Fruit fly (Drosophila melanogaster) whole organism, prepupa: ENCODE data around the gene CG33270.
A peak's percentile ranks its signal among the peaks of the same experiment; 100 is the strongest.

Source experiments
- Blimp-1 ChIP-seq: fragments of 200-800 bp; sonication (Bioruptor generic); optimal IDR thresholded peaks from 3 replicates; lab custom pipeline; 2017; ENCODE audit warnings: missing biosample characterization, missing genetic modification characterization, mild to moderate bottlenecking, moderate library complexity, missing genetic modification reagents
- CG10631 ChIP-seq: fragments of 200-800 bp; sonication (Bioruptor generic); optimal IDR thresholded peaks from 2 replicates; lab custom pipeline; 2016; ENCODE audit warnings: missing biosample characterization, missing genetic modification characterization
- CG10669 ChIP-seq: fragments of 200-800 bp; sonication (Bioruptor generic); optimal IDR thresholded peaks from 3 replicates; lab custom pipeline; 2018; ENCODE audit warnings: missing biosample characterization, mild to moderate bottlenecking, missing genetic modification characterization, moderate library complexity
- CG11294 ChIP-seq: fragments of 200-800 bp; sonication (Bioruptor generic); IDR thresholded peaks from 2 replicates; pipeline ENCODE4 v1.3.6; 2022; ENCODE audit warnings: missing biosample characterization, missing genetic modification characterization
- CG11762 ChIP-seq: fragments of 200-800 bp; sonication (Bioruptor generic); optimal IDR thresholded peaks from 3 replicates; lab custom pipeline; 2016; ENCODE audit warnings: missing biosample characterization, missing genetic modification characterization; ENCODE audit not compliant: insufficient read depth
- CG11902 ChIP-seq: fragments of 200-800 bp; sonication (Bioruptor generic); optimal IDR thresholded peaks from 3 replicates; lab custom pipeline; 2016; ENCODE audit warnings: missing biosample characterization, missing genetic modification characterization
- CG15336 ChIP-seq: fragments of 200-800 bp; sonication (Bioruptor generic); IDR thresholded peaks from 2 replicates; pipeline ENCODE4 v1.3.6; 2022; ENCODE audit warnings: missing biosample characterization, missing genetic modification characterization
- CG1621 ChIP-seq: fragments of 200-800 bp; sonication (Bioruptor generic); optimal IDR thresholded peaks from 3 replicates; lab custom pipeline; 2018; ENCODE audit warnings: missing biosample characterization, mild to moderate bottlenecking, missing genetic modification characterization
- CG16779 ChIP-seq: fragments of 200-800 bp; sonication (Bioruptor generic); optimal IDR thresholded peaks from 3 replicates; lab custom pipeline; 2017; ENCODE audit warnings: missing biosample characterization, mild to moderate bottlenecking, missing genetic modification characterization
- CG3032 ChIP-seq: fragments of 200-800 bp; optimal IDR thresholded peaks from 2 replicates; lab custom pipeline; 2019; ENCODE audit warnings: missing biosample characterization, mild to moderate bottlenecking, missing genetic modification characterization, moderate library complexity
- CG31627 ChIP-seq: fragments of 200-800 bp; sonication (Bioruptor generic); optimal IDR thresholded peaks from 3 replicates; lab custom pipeline; 2016; ENCODE audit warnings: missing biosample characterization, missing genetic modification characterization
- CG32006 ChIP-seq: fragments of 200-800 bp; sonication (Bioruptor generic); optimal IDR thresholded peaks from 3 replicates; lab custom pipeline; 2017; ENCODE audit warnings: missing biosample characterization, mild to moderate bottlenecking, missing genetic modification characterization
- CG34406 ChIP-seq: fragments of 200-800 bp; sonication (Bioruptor generic); optimal IDR thresholded peaks from 3 replicates; lab custom pipeline; 2016; ENCODE audit warnings: missing biosample characterization, missing genetic modification characterization
- CG3919 ChIP-seq: fragments of 200-800 bp; sonication (Bioruptor generic); optimal IDR thresholded peaks from 3 replicates; lab custom pipeline; 2016; ENCODE audit warnings: missing biosample characterization, missing genetic modification characterization
- CG4318 ChIP-seq: fragments of 200-800 bp; sonication (Bioruptor generic); optimal IDR thresholded peaks from 3 replicates; lab custom pipeline; 2017; ENCODE audit warnings: missing biosample characterization, mild to moderate bottlenecking, missing genetic modification characterization
- CG6276 ChIP-seq: fragments of 200-800 bp; sonication (Bioruptor generic); optimal IDR thresholded peaks from 2 replicates; lab custom pipeline; 2017; ENCODE audit warnings: missing biosample characterization, mild to moderate bottlenecking, missing genetic modification characterization
- CG6792 ChIP-seq: fragments of 200-800 bp; sonication (Bioruptor generic); optimal IDR thresholded peaks from 3 replicates; lab custom pipeline; 2016; ENCODE audit warnings: missing biosample characterization, missing genetic modification characterization
- CG6808 ChIP-seq: fragments of 200-800 bp; sonication (Bioruptor generic); optimal IDR thresholded peaks from 3 replicates; lab custom pipeline; 2017; ENCODE audit warnings: missing biosample characterization, missing genetic modification characterization, mild to moderate bottlenecking, moderate library complexity, missing genetic modification reagents
- CG6854 ChIP-seq: fragments of 200-800 bp; sonication (Bioruptor generic); optimal IDR thresholded peaks from 2 replicates; lab custom pipeline; 2017; ENCODE audit warnings: missing biosample characterization, mild to moderate bottlenecking, missing genetic modification characterization
- CG7368 ChIP-seq: fragments of 200-800 bp; sonication (Bioruptor generic); optimal IDR thresholded peaks from 3 replicates; lab custom pipeline; 2016; ENCODE audit warnings: missing biosample characterization, missing genetic modification characterization
- CG8319 ChIP-seq: fragments of 200-800 bp; sonication (Bioruptor generic); optimal IDR thresholded peaks from 3 replicates; lab custom pipeline; 2016; ENCODE audit warnings: missing biosample characterization, missing genetic modification characterization
- CG8632 ChIP-seq: fragments of 200-800 bp; sonication (Bioruptor generic); optimal IDR thresholded peaks from 3 replicates; lab custom pipeline; 2016; ENCODE audit warnings: missing biosample characterization, missing genetic modification characterization
- Eip75B ChIP-seq: fragments of 200-800 bp; sonication (Bioruptor generic); optimal IDR thresholded peaks from 3 replicates; lab custom pipeline; 2016; ENCODE audit warnings: missing biosample characterization, missing genetic modification characterization
- Eip78C ChIP-seq: fragments of 200-800 bp; sonication (Bioruptor generic); peaks from one replicate; lab custom pipeline; 2016; ENCODE audit warnings: missing biosample characterization, missing genetic modification characterization
- Eip93F ChIP-seq: fragments of 200-800 bp; sonication (Bioruptor generic); optimal IDR thresholded peaks from 2 replicates; lab custom pipeline; 2016; ENCODE audit warnings: missing biosample characterization, mild to moderate bottlenecking, missing genetic modification characterization
- Ets21C ChIP-seq: fragments of 200-800 bp; sonication (Bioruptor generic); optimal IDR thresholded peaks from 3 replicates; lab custom pipeline; 2016; ENCODE audit warnings: missing biosample characterization, missing genetic modification characterization
- Ets96B ChIP-seq: fragments of 200-800 bp; optimal IDR thresholded peaks from 2 replicates; lab custom pipeline; 2019; ENCODE audit warnings: missing biosample characterization, mild to moderate bottlenecking, missing genetic modification characterization, moderate library complexity
- Gug ChIP-seq: fragments of 200-800 bp; sonication (Bioruptor generic); IDR thresholded peaks from 2 replicates; pipeline ENCODE4 v1.3.6; 2022; ENCODE audit warnings: missing biosample characterization, missing genetic modification characterization
- Hr38 ChIP-seq: sonication (Bioruptor generic); optimal IDR thresholded peaks from 2 replicates; lab custom pipeline; 2016; ENCODE audit warnings: missing biosample characterization, missing genetic modification characterization
- Hr4 ChIP-seq: fragments of 200-800 bp; sonication (Bioruptor generic); optimal IDR thresholded peaks from 3 replicates; lab custom pipeline; 2016; ENCODE audit warnings: missing biosample characterization, missing genetic modification characterization
- Lpt ChIP-seq: fragments of 200-800 bp; sonication (Bioruptor generic); optimal IDR thresholded peaks from 3 replicates; lab custom pipeline; 2016; ENCODE audit warnings: missing biosample characterization, missing genetic modification characterization
- Met ChIP-seq: fragments of 200-800 bp; sonication (Bioruptor generic); optimal IDR thresholded peaks from 3 replicates; lab custom pipeline; 2016; ENCODE audit warnings: missing biosample characterization, missing genetic modification characterization
- OdsH ChIP-seq: fragments of 200-800 bp; sonication (Bioruptor generic); optimal IDR thresholded peaks from 3 replicates; lab custom pipeline; 2016; ENCODE audit warnings: missing biosample characterization, missing genetic modification characterization
- Smox ChIP-seq: fragments of 200-800 bp; sonication (Bioruptor generic); optimal IDR thresholded peaks from 3 replicates; lab custom pipeline; 2016; ENCODE audit warnings: missing biosample characterization, missing genetic modification characterization
- Sox14 ChIP-seq: fragments of 200-800 bp; sonication (Bioruptor generic); optimal IDR thresholded peaks from 3 replicates; lab custom pipeline; 2016; ENCODE audit warnings: missing biosample characterization, missing genetic modification characterization
- Sox15 ChIP-seq: fragments of 200-800 bp; sonication (Bioruptor generic); optimal IDR thresholded peaks from 3 replicates; lab custom pipeline; 2016; ENCODE audit warnings: missing biosample characterization, missing genetic modification characterization
- acj6 ChIP-seq: fragments of 200-800 bp; sonication (Bioruptor generic); optimal IDR thresholded peaks from 3 replicates; lab custom pipeline; 2016; ENCODE audit warnings: missing biosample characterization, missing genetic modification characterization
- dac ChIP-seq: fragments of 200-800 bp; sonication (Bioruptor generic); optimal IDR thresholded peaks from 2 replicates; lab custom pipeline; 2017; ENCODE audit warnings: missing biosample characterization, mild to moderate bottlenecking, missing genetic modification characterization
- dsx ChIP-seq: fragments of 200-800 bp; optimal IDR thresholded peaks from 3 replicates; lab custom pipeline; 2019; ENCODE audit warnings: missing biosample characterization, mild to moderate bottlenecking, missing genetic modification characterization, moderate library complexity; ENCODE audit not compliant: poor library complexity, severe bottlenecking
- eg ChIP-seq: fragments of 200-800 bp; sonication (Bioruptor generic); IDR thresholded peaks from 3 replicates; pipeline ENCODE4 v1.3.6; 2022; ENCODE audit warnings: missing biosample characterization, missing genetic modification characterization
- esn ChIP-seq: fragments of 200-800 bp; sonication (Bioruptor generic); optimal IDR thresholded peaks from 2 replicates; lab custom pipeline; 2016; ENCODE audit warnings: missing biosample characterization, mild to moderate bottlenecking, missing genetic modification characterization, moderate library complexity
- fkh ChIP-seq: fragments of 200-800 bp; sonication (Bioruptor generic); optimal IDR thresholded peaks from 3 replicates; lab custom pipeline; 2017; ENCODE audit warnings: missing biosample characterization, mild to moderate bottlenecking, missing genetic modification characterization, moderate library complexity
- lz ChIP-seq: fragments of 200-800 bp; sonication (Bioruptor generic); optimal IDR thresholded peaks from 3 replicates; lab custom pipeline; 2016; ENCODE audit warnings: missing biosample characterization, missing genetic modification characterization
- net ChIP-seq: fragments of 200-800 bp; sonication (Bioruptor generic); optimal IDR thresholded peaks from 3 replicates; lab custom pipeline; 2016; ENCODE audit warnings: missing biosample characterization, missing genetic modification characterization
- salr ChIP-seq, 2 experiments: fragments of 200-800 bp; sonication (Bioruptor generic); optimal IDR thresholded peaks; 3 replicates each; lab custom pipeline; 2016 to 2018; ENCODE audit warnings: missing biosample characterization in 2 of 2, missing genetic modification characterization in 2 of 2, mild to moderate bottlenecking in 1 of 2
- spab ChIP-seq: fragments of 200-800 bp; sonication (Bioruptor generic); optimal IDR thresholded peaks from 2 replicates; lab custom pipeline; 2017; ENCODE audit warnings: missing biosample characterization, mild to moderate bottlenecking, missing genetic modification characterization, missing genetic modification reagents
- ss ChIP-seq, 2 experiments: fragments of 200-800 bp; sonication (Bioruptor generic); optimal IDR thresholded peaks; 2 replicates in 1 of 2; 3 replicates in 1 of 2; lab custom pipeline; 2017 to 2018; ENCODE audit warnings: mild to moderate bottlenecking in 2 of 2, missing biosample characterization in 2 of 2, missing genetic modification characterization in 2 of 2, moderate library complexity in 1 of 2
- svp ChIP-seq: fragments of 200-800 bp; sonication (Bioruptor generic); peaks from one replicate; lab custom pipeline; 2016; ENCODE audit warnings: missing biosample characterization, missing genetic modification characterization
- topi ChIP-seq: fragments of 200-800 bp; sonication (Bioruptor generic); optimal IDR thresholded peaks from 3 replicates; lab custom pipeline; 2016; ENCODE audit warnings: missing biosample characterization, missing genetic modification characterization
- vri ChIP-seq: fragments of 200-800 bp; sonication (Bioruptor generic); optimal IDR thresholded peaks from 3 replicates; lab custom pipeline; 2016; ENCODE audit warnings: missing biosample characterization, mild to moderate bottlenecking, missing genetic modification characterization

The CG33270 gene

DNA sequence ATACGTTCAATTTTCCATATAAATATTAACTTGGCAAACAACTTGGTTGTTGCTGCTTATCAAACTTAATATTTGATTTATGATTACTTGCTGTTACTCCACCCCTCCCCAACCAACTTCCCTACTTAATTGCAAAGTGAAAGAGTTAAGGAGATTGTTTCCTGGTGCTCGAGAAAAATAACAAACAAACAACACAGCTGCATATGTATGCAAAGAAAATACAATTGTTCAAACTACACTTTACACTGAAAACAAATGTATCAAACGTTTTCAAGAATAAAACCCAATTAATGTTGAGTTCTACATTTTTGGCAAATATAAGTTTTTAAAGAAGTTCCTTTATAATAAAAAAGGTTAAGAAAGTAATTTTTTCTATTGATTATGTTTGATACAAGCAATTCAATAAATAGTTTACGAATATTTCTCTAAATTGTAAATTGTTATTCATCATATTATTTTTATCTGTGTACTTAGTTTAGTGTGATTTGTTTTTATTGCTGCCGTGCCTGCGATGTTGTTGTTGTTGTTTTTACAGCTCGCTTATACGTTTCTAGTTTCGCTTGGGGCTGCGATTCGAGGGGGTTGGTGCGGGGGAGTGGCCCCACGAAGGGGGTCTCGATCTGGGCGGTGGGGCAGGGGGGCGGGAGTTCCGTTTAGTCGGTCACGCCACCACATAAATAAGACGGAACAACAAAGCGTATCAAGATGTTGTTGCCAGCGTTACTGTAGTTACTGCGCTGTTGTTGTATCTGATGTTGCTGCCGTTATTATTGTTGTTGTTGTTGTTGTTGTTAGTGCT, 22.6 kb downstream of the CG33270 start:
- TF ChIP-seq Ets96B (tag; lab: Kevin White, UChicago): peak; percentile 64
- TF ChIP-seq CG6808 (GFP tag; lab: Kevin White, UChicago): peak; percentile 54
- TF ChIP-seq Blimp-1 (GFP tag; lab: Kevin White, UChicago): no peak
- TF ChIP-seq CG10631: peak; percentile 37
- no peak for TF ChIP-seq CG6854 (GFP tag; lab: Kevin White, UChicago)
- no peak for TF ChIP-seq CG31627 (GFP tag; lab: Kevin White, UChicago)
- peak; percentile 33 for TF ChIP-seq CG11762 (GFP tag; lab: Kevin White, UChicago)
- no peak for TF ChIP-seq CG6792 (GFP tag; lab: Kevin White, UChicago)
- TF ChIP-seq OdsH (GFP tag; lab: Kevin White, UChicago): peak; percentile 59
- no peak for TF ChIP-seq vri (GFP tag; lab: Kevin White, UChicago)
- peak; percentile 48 for TF ChIP-seq spab (GFP tag; lab: Kevin White, UChicago)
- peak; percentile 80 for TF ChIP-seq fkh (GFP tag; lab: Kevin White, UChicago)
- peak; percentile 82 for TF ChIP-seq eg (GFP tag; lab: Robert Waterston, UW)
- TF ChIP-seq CG4318 (GFP tag; lab: Kevin White, UChicago): peak; percentile 67
- peak; percentile 51 for TF ChIP-seq CG8632
- TF ChIP-seq Smox (GFP tag; lab: Kevin White, UChicago): no peak
- peak; percentile 65 to 91 for TF ChIP-seq ss (GFP tag; optimal IDR thresholded peaks at IDR 0.05; lab: Kevin White, UChicago)
- no peak for TF ChIP-seq CG8319 (GFP tag; lab: Kevin White, UChicago)
- TF ChIP-seq Lpt (GFP tag; lab: Kevin White, UChicago): peak; percentile 68
- no peak for TF ChIP-seq lz (GFP tag; lab: Kevin White, UChicago)
- TF ChIP-seq CG1621 (tag; lab: Kevin White, UChicago): peak; percentile 37
- TF ChIP-seq CG3032 (tag; lab: Kevin White, UChicago): peak; percentile 49
- TF ChIP-seq CG6276 (GFP tag; lab: Kevin White, UChicago): peak; percentile 63
- peak; percentile 80 for TF ChIP-seq Hr4
- TF ChIP-seq Sox14 (GFP tag; lab: Kevin White, UChicago): no peak
- no peak for TF ChIP-seq Eip93F
- peak; percentile 91 for TF ChIP-seq CG15336
- peak; percentile 53 for TF ChIP-seq CG10669 (GFP tag; lab: Kevin White, UChicago)
- no peak for TF ChIP-seq Met (GFP tag; lab: Kevin White, UChicago)
- TF ChIP-seq Ets21C (GFP tag; lab: Kevin White, UChicago): no peak
- TF ChIP-seq esn: no peak
- TF ChIP-seq dsx: peak; percentile 60
- TF ChIP-seq CG7368 (GFP tag; lab: Kevin White, UChicago): peak; percentile 17
- peak; percentile 23 for TF ChIP-seq acj6 (GFP tag; lab: Kevin White, UChicago)
- peak; percentile 57 for TF ChIP-seq net (GFP tag; lab: Kevin White, UChicago)
- TF ChIP-seq CG11902 (GFP tag; lab: Kevin White, UChicago): no peak
- TF ChIP-seq Gug (GFP tag; lab: Robert Waterston, UW): no peak; the same call in none of the 2 replicates
- no peak; the same call in 1 of the 2 replicates for TF ChIP-seq CG11294 (GFP tag; lab: Robert Waterston, UW)
- TF ChIP-seq CG32006 (GFP tag; lab: Kevin White, UChicago): peak; percentile 81
- TF ChIP-seq dac (GFP tag; lab: Kevin White, UChicago): no peak
- TF ChIP-seq svp (GFP tag; lab: Kevin White, UChicago): no peak
- peak; percentile 43 for TF ChIP-seq CG34406
- TF ChIP-seq Eip75B (GFP tag; lab: Kevin White, UChicago): peak; percentile 28
- peak; percentile 88 for TF ChIP-seq Eip78C
- TF ChIP-seq CG3919 (GFP tag; lab: Kevin White, UChicago): peak; percentile 37
- no peak for TF ChIP-seq topi (GFP tag; lab: Kevin White, UChicago)
- TF ChIP-seq Hr38 (GFP tag; lab: Kevin White, UChicago): no peak
- TF ChIP-seq salr (GFP tag; optimal IDR thresholded peaks at IDR 0.05; lab: Kevin White, UChicago): peak; percentile 41 to 85
- TF ChIP-seq CG16779: no peak
- TF ChIP-seq Sox15 (GFP tag; lab: Kevin White, UChicago): no peak
